Worm (Caenorhabditis elegans): ENCODE data around the gene gly-20.

DNA sequence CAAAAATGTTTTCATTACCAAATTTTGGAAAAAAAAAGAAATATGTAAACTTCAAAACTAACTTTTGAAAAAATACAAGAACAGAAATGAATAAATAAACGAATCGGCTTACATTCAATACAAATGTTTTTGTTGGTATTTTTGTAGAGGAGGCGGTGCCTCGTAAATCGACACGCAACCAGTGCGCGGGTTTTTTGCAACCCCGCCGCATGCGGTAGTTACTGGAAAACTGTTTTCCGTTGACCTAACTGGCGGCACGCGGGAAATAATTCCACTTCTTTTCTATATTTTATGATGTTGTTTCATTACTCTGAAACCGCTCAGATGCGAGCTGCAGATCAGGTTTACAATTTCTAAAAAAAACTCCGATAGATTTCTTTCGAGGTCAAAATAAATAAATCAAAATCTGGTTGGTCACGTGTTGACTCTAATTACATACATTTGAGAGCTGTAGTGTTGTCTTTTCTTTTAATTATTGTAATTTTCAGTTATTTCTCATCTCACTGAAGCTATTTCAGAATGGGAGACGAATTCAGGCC lies 43.1 kb upstream of the gly-20 start, which contains the start of the genes dvc-1 and ima-1:
- TF ChIP-seq ztf-25 (GFP tag; IDR thresholded peaks at IDR 0.05) (peak; percentile 86), hmg-20 (GFP tag; IDR thresholded peaks at IDR 0.05) (no peak), F57C9.4 (tag; optimal IDR thresholded peaks at IDR 0.05) (no peak), nfya-1 (tag; optimal IDR thresholded peaks at IDR 0.05; ENCODE audit: borderline replicate concordance, insufficient read depth) (no peak), unc-62 (GFP tag; optimal IDR thresholded peaks at IDR 0.05) (no peak), cebp-1 (GFP tag; IDR thresholded peaks at IDR 0.05) (no peak), cebp-1 (tag; optimal IDR thresholded peaks at IDR 0.05) (no peak), pha-4 (tag; optimal IDR thresholded peaks at IDR 0.05) (no peak)
